Fruit fly (Drosophila melanogaster): Measurements from ENCODE around the gene CG12123.

DNA sequence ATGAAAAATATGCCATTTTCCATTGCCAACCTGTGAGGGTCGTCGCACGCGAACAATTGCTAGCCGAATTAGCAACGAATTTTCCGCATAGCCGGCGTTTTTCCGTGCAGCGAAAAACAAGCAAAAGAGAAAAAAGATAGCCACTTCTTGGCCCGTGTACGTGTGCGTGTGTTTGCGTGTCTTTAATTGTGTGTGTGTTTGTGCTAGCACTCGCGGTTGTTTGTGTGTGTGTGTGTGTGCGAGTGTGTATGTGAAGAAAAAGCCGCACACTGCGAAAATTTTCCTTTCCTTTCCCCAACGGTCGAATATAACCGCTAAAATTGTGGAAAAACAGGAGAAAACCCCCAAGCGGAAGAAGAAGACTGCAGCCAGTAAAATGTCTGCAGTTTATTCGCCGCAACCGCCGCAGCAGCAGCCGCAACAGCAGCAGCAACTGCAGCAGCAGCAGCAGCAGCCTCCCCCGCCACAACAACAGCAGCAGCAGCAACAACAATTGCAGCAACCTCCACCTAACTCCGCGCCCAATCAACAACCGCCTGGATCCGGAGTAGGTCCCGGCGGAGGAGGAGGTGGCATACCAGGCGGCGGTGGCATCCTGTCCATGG, 43.0 kb downstream of the CG12123 start:
- TF ChIP-seq CG8301 (tag; optimal IDR thresholded peaks at IDR 0.05), result no peak
- TF ChIP-seq fd96Ca (GFP tag; IDR thresholded peaks at IDR 0.05), result no peak
- TF ChIP-seq Snoo (tag; optimal IDR thresholded peaks at IDR 0.05), result no peak
